Fruit fly (Drosophila melanogaster) whole organism, embryonic: Measurements from ENCODE around the gene CG34268.

Experiments
- CG11560 ChIP-seq: fragments of 200-800 bp; sonication (Bioruptor generic); IDR thresholded peaks from 3 replicates; pipeline ENCODE4 v1.3.6; 2022; ENCODE audit warnings: missing biosample characterization, missing genetic modification characterization
- CG1602 ChIP-seq: fragments of 200-800 bp; sonication (Bioruptor generic); optimal IDR thresholded peaks from 3 replicates; lab custom pipeline; 2016; ENCODE audit warnings: missing biosample characterization, missing genetic modification characterization
- CG7745 ChIP-seq: fragments of 200-800 bp; sonication (Bioruptor generic); optimal IDR thresholded peaks from 2 replicates; lab custom pipeline; 2018; ENCODE audit warnings: missing biosample characterization, mild to moderate bottlenecking, missing genetic modification characterization, moderate library complexity
- Hmr ChIP-seq: fragments of 200-800 bp; sonication (Bioruptor generic); optimal IDR thresholded peaks from 3 replicates; lab custom pipeline; 2017; ENCODE audit warnings: mild to moderate bottlenecking, missing biosample characterization, missing genetic modification reagents, missing genetic modification characterization
- bcd ChIP-seq: fragments of 200-800 bp; sonication (Bioruptor generic); optimal IDR thresholded peaks from 2 replicates; lab custom pipeline; 2017; ENCODE audit warnings: missing biosample characterization, mild to moderate bottlenecking, missing genetic modification characterization
- usp ChIP-seq: fragments of >200 bp; optimal IDR thresholded peaks from 2 replicates; lab custom pipeline; 2017; ENCODE audit warnings: missing biosample characterization, missing genetic modification characterization

dm6 chr3L:545512-546161, 44.9 kb downstream of the CG34268 start:
- TF ChIP-seq CG11560 (no peak), bcd (peak; percentile 64), Hmr (GFP tag; lab: Kevin White, UChicago) (peak; percentile 87), CG1602 (GFP tag; lab: Kevin White, UChicago) (no peak), usp (no peak), CG7745 (tag; lab: Kevin White, UChicago) (no peak)
